Fruit fly (Drosophila melanogaster) whole organism, adult: ENCODE data around the gene CG13014.

Experiments
- CG12768 ChIP-seq: fragments of 200-800 bp; sonication (Bioruptor generic); optimal IDR thresholded peaks from 2 replicates; lab custom pipeline; 2017; ENCODE audit warnings: missing biosample characterization, missing genetic modification characterization, mild to moderate bottlenecking, moderate library complexity, missing genetic modification reagents
- CG1620 ChIP-seq: fragments of 200-800 bp; sonication (Bioruptor generic); optimal IDR thresholded peaks from 2 replicates; lab custom pipeline; 2016; ENCODE audit warnings: missing biosample characterization, missing genetic modification characterization
- CG33017 ChIP-seq: fragments of 200-800 bp; sonication (Bioruptor generic); optimal IDR thresholded peaks from 2 replicates; lab custom pipeline; 2018; ENCODE audit warnings: missing biosample characterization, mild to moderate bottlenecking, missing genetic modification characterization, moderate library complexity
- CG5204 ChIP-seq: fragments of 200-800 bp; sonication (Bioruptor generic); optimal IDR thresholded peaks from 2 replicates; lab custom pipeline; 2016; ENCODE audit warnings: missing biosample characterization, missing genetic modification characterization
- CG7045 ChIP-seq: fragments of 200-800 bp; sonication (Bioruptor generic); optimal IDR thresholded peaks from 2 replicates; lab custom pipeline; 2017; ENCODE audit warnings: missing biosample characterization, mild to moderate bottlenecking, missing genetic modification characterization
- CG7101 ChIP-seq: fragments of 200-800 bp; sonication (Bioruptor generic); optimal IDR thresholded peaks from 2 replicates; lab custom pipeline; 2018; ENCODE audit warnings: missing biosample characterization, mild to moderate bottlenecking, missing genetic modification characterization, moderate library complexity
- Hr96 ChIP-seq: fragments of 200-800 bp; sonication (Bioruptor generic); optimal IDR thresholded peaks from 2 replicates; lab custom pipeline; 2016; ENCODE audit warnings: missing biosample characterization, missing genetic modification characterization
- bab1 ChIP-seq: fragments of 200-800 bp; sonication (Bioruptor generic); optimal IDR thresholded peaks from 3 replicates; lab custom pipeline; 2019; ENCODE audit warnings: missing biosample characterization, mild to moderate bottlenecking, missing genetic modification characterization, moderate library complexity
- cic ChIP-seq: fragments of 200-800 bp; sonication (Bioruptor generic); optimal IDR thresholded peaks from 2 replicates; lab custom pipeline; 2017; ENCODE audit warnings: missing biosample characterization, mild to moderate bottlenecking, missing genetic modification characterization, moderate library complexity
- cnc ChIP-seq, 2 experiments: fragments of >200 bp; optimal IDR thresholded peaks; 2 replicates each; lab custom pipeline; 2017
- kay ChIP-seq: fragments of 200-800 bp; sonication (Bioruptor generic); peaks from one replicate; lab custom pipeline; 2016; ENCODE audit warnings: missing biosample characterization, missing genetic modification characterization, borderline replicate concordance
- pad ChIP-seq: fragments of 200-800 bp; sonication (Bioruptor generic); optimal IDR thresholded peaks from 3 replicates; lab custom pipeline; 2017; ENCODE audit warnings: missing biosample characterization, missing genetic modification characterization, mild to moderate bottlenecking, moderate library complexity, missing genetic modification reagents
- toe ChIP-seq: fragments of 200-800 bp; sonication (Bioruptor generic); optimal IDR thresholded peaks from 2 replicates; lab custom pipeline; 2016; ENCODE audit warnings: missing biosample characterization, missing genetic modification characterization

dm6 chrX:16540802-16541346 lies 46.8 kb upstream of the CG13014 start, which contains the start of gene CG9903:
- TF ChIP-seq CG5204 (GFP tag; lab: Kevin White, UChicago) (no peak), CG7101 (tag; lab: Kevin White, UChicago) (peak; percentile 44), bab1 (GFP tag; lab: Kevin White, UChicago) (no peak), CG7045 (GFP tag; lab: Kevin White, UChicago) (no peak), CG1620 (GFP tag; lab: Kevin White, UChicago) (no peak), cic (GFP tag; lab: Kevin White, UChicago) (no peak), Hr96 (GFP tag; lab: Kevin White, UChicago) (no peak), toe (GFP tag; lab: Kevin White, UChicago) (no peak), CG33017 (tag; lab: Kevin White, UChicago) (no peak), pad (peak; percentile 10), CG12768 (GFP tag; lab: Kevin White, UChicago) (no peak), cnc (optimal IDR thresholded peaks at IDR 0.05; lab: Kevin White, UChicago) (no peak), kay (GFP tag; lab: Kevin White, UChicago) (peak; percentile 53)
